Fruit fly (Drosophila melanogaster): Measurements from ENCODE around the gene Gr36b.

Gr36b gene

DNA sequence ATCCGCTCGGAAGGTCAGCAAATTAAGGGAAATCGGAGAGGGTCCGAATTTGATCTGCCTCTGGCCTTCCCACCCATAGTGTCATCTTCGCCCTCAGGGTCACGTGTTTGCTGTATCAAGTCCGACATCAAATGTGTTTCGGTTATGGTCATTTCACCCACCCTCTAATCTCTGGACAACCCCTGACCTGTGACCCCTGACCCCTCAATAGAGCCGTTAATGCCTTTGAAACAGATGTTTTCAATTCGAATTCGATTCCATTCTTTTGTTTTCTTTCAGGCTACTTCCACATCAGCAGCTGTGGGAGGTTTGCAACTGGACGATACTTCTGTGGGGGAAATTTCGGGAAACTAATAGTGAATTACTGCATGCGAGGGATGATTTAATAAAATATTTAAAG is 42.9 kb downstream of the Gr36b start:
- TF ChIP-seq acj6 (GFP tag; optimal IDR thresholded peaks at IDR 0.05) (no peak), spab (GFP tag; optimal IDR thresholded peaks at IDR 0.05) (no peak), CG8319 (GFP tag; optimal IDR thresholded peaks at IDR 0.05) (no peak), fd85E (GFP tag; optimal IDR thresholded peaks at IDR 0.05) (no peak), CG32006 (GFP tag; optimal IDR thresholded peaks at IDR 0.05) (no peak), CG3032 (tag; optimal IDR thresholded peaks at IDR 0.05) (no peak), pdm3 (GFP tag; optimal IDR thresholded peaks at IDR 0.05) (no peak), topi (GFP tag; optimal IDR thresholded peaks at IDR 0.05) (no peak), CG15336 (GFP tag; IDR thresholded peaks at IDR 0.05) (no peak), salr (GFP tag; optimal IDR thresholded peaks at IDR 0.05) (no peak), Hr4 (GFP tag; optimal IDR thresholded peaks at IDR 0.05) (no peak), fkh (GFP tag; optimal IDR thresholded peaks at IDR 0.05) (no peak), CG31627 (GFP tag; optimal IDR thresholded peaks at IDR 0.05) (no peak), Hr38 (GFP tag; optimal IDR thresholded peaks at IDR 0.05) (no peak), CG7368 (GFP tag; optimal IDR thresholded peaks at IDR 0.05) (no peak), Ets21C (GFP tag; optimal IDR thresholded peaks at IDR 0.05) (no peak), dac (GFP tag; optimal IDR thresholded peaks at IDR 0.05) (no peak), Eip75B (GFP tag; optimal IDR thresholded peaks at IDR 0.05) (no peak)

DNA sequence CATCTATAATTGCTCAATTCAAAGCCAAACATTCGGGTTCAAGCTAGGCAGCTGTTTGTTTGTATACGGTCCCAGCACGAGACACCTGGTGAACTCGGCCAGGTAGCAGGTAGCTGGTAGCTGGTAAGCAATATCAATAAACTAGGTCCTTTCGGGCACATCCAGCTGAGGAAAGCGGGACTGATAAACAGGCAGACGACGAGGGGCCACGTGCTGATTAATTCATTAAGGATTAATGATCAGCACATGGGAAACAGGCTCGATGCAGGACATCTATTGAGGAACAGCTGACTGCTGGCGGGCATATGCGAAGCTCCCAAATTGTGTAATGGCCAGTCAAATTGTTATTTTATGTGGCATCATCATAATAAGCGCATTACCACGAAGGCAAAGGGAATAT is 43.6 kb downstream of the Gr36b start:
- TF ChIP-seq svp (GFP tag): no peak
- no peak for TF ChIP-seq CG7368 (GFP tag; optimal IDR thresholded peaks at IDR 0.05)
- no peak for TF ChIP-seq CG1621 (tag; optimal IDR thresholded peaks at IDR 0.05)
- TF ChIP-seq Sox15 (GFP tag; optimal IDR thresholded peaks at IDR 0.05): no peak
- no peak for TF ChIP-seq achi (GFP tag; optimal IDR thresholded peaks at IDR 0.05)
- TF ChIP-seq CG6276 (GFP tag; optimal IDR thresholded peaks at IDR 0.05): no peak
- no peak for TF ChIP-seq ss (GFP tag; optimal IDR thresholded peaks at IDR 0.05)
- no peak for TF ChIP-seq CG31627 (GFP tag; optimal IDR thresholded peaks at IDR 0.05)
- no peak for TF ChIP-seq CG11762 (GFP tag; optimal IDR thresholded peaks at IDR 0.05; ENCODE audit: insufficient read depth)
- TF ChIP-seq dac (GFP tag; optimal IDR thresholded peaks at IDR 0.05): no peak
- TF ChIP-seq CG11902 (GFP tag; optimal IDR thresholded peaks at IDR 0.05): no peak
- no peak for TF ChIP-seq Sox102F (GFP tag; optimal IDR thresholded peaks at IDR 0.05)
- TF ChIP-seq CG8119 (GFP tag; IDR thresholded peaks at IDR 0.05): no peak
- TF ChIP-seq CG16779 (tag; optimal IDR thresholded peaks at IDR 0.05): no peak

DNA sequence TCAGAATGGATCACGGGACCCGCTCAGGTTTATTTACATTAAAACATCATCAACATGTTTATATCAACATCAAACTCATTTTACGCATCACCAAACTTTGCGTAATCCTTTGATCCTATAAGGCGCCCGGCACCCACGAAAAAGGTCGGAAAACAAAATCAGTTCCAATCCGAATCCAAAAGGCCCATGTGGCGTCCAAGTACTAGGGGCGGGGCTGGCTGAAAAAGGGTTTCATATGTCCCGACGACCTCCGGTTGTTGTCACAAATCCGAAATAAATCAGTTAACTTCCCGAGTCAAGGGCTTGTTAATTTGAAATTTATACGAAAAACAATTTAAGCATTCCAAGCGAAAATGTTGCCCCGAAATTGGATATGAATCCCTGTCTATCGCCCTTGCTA is 44.9 kb downstream of the Gr36b start:
- no peak for TF ChIP-seq lz (GFP tag; optimal IDR thresholded peaks at IDR 0.05)
- no peak for TF ChIP-seq achi (GFP tag; optimal IDR thresholded peaks at IDR 0.05)
- TF ChIP-seq CG10631 (GFP tag; optimal IDR thresholded peaks at IDR 0.05): no peak
- TF ChIP-seq CG8319 (GFP tag; optimal IDR thresholded peaks at IDR 0.05): no peak
- no peak for TF ChIP-seq Lpt (GFP tag; optimal IDR thresholded peaks at IDR 0.05)
- TF ChIP-seq net (GFP tag; optimal IDR thresholded peaks at IDR 0.05): no peak
- no peak for TF ChIP-seq CG10669 (GFP tag; optimal IDR thresholded peaks at IDR 0.05)
- TF ChIP-seq pdm3 (GFP tag; optimal IDR thresholded peaks at IDR 0.05): no peak
- TF ChIP-seq topi (GFP tag; optimal IDR thresholded peaks at IDR 0.05): no peak

DNA sequence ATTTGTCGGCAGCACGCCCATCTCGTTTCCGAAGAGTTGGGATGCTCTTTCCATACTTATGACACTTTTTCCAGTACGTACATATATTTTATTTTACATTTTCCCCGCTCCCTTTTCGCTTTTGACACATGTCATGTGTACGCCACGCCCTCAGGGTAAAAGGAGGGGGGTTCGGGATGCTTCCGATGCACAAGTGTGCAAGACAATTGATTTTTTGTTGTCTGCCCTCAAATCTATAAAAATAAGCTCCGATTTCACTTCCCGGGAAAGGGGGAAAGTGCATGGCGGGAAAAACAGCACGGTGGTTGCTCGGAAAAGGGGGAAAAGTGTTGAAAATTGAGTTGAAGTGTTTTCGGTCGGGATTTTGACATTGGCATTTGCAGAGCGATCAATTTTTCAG is 48.5 kb downstream of the Gr36b start:
- TF ChIP-seq ss (GFP tag; optimal IDR thresholded peaks at IDR 0.05): no peak
- TF ChIP-seq Eip78C (GFP tag): peak; percentile 26
- no peak for TF ChIP-seq Lpt (GFP tag; optimal IDR thresholded peaks at IDR 0.05)
- no peak for TF ChIP-seq Hr39 (GFP tag; optimal IDR thresholded peaks at IDR 0.05)
- TF ChIP-seq eg (GFP tag; IDR thresholded peaks at IDR 0.05): no peak
- no peak for TF ChIP-seq fd59A (GFP tag; optimal IDR thresholded peaks at IDR 0.05)
- no peak for TF ChIP-seq CG3919 (GFP tag; optimal IDR thresholded peaks at IDR 0.05)
- TF ChIP-seq CG10631 (GFP tag; optimal IDR thresholded peaks at IDR 0.05): no peak
